Worm (Caenorhabditis elegans): ENCODE measurements around the gene lgg-1.

Gene lgg-1

DNA sequence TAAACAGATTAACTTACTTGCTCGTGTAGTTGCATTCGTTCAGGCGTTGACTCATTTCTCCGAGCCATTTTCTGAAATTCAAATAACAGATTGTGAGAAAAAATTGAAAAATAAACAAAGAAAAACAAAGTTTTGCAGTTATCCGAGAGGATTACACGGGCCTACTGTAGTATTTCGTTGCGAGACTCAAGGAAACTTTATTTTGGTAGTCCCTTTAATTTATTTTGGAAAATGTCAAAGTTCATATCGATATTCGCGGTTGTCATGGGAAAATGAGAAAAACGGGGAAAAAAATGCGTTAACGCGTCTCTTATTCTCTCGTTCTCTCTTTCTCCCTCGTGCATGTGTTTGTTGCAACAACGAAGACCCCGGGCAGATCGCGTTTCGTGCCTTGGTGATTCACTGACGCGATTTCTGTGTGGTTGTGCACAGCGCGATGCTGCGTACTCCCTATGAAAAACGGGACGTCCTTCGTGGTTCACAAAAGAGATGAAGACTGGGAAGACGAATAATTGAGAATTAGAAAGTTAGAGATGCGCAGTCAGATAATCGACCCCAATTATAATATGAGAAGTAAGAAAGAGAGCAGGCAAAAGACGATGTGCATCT lies 16.2 kb downstream of the lgg-1 start, which contains the start of gene set-4 (continued):
- TF ChIP-seq ztf-18 (tag; optimal IDR thresholded peaks at IDR 0.05) (peak; percentile 97), ama-1 (optimal IDR thresholded peaks at IDR 0.05) (no peak), ama-1 (GFP tag; optimal IDR thresholded peaks at IDR 0.05) (no peak), F55B11.4 (tag; optimal IDR thresholded peaks at IDR 0.05; ENCODE audit: borderline replicate concordance, insufficient read depth) (no peak), Y67H2A.10 (GFP tag; conservative IDR thresholded peaks at IDR 0.05) (no peak; the same call in 1 of the 2 replicates), chd-7 (tag; optimal IDR thresholded peaks at IDR 0.05) (peak; percentile 73), K11D2.4 (GFP tag; IDR thresholded peaks at IDR 0.05) (peak; percentile 80), tbp1 (GFP tag; optimal IDR thresholded peaks at IDR 0.05) (peak; percentile 62), B0035.1 (tag; optimal IDR thresholded peaks at IDR 0.05) (no peak), hmg-20 (GFP tag; IDR thresholded peaks at IDR 0.05) (peak; percentile 79), lin-40 (tag; optimal IDR thresholded peaks at IDR 0.05) (peak; percentile 92), madf-10 (tag; optimal IDR thresholded peaks at IDR 0.05) (peak; percentile 68), Y79H2A.3 (GFP tag; conservative IDR thresholded peaks at IDR 0.05) (no peak), akir-1 (GFP tag; optimal IDR thresholded peaks at IDR 0.05) (no peak), Y56A3A.18 (GFP tag; IDR thresholded peaks at IDR 0.05) (no peak), madf-8 (GFP tag; conservative IDR thresholded peaks at IDR 0.05) (peak; percentile 30; the same call in 1 of the 2 replicates), lir-1 (GFP tag; conservative IDR thresholded peaks at IDR 0.05) (peak; percentile 60; the same call in 1 of the 2 replicates), F37B4.10 (GFP tag; IDR thresholded peaks at IDR 0.05) (no peak), T26A5.8 (tag; optimal IDR thresholded peaks at IDR 0.05) (no peak), Y53F4B.3 (GFP tag; IDR thresholded peaks at IDR 0.05) (no peak), cebp-2 (GFP tag; IDR thresholded peaks at IDR 0.05) (no peak), zfh-2 (GFP tag; conservative IDR thresholded peaks at IDR 0.05) (peak; percentile 96), ekl-4 (GFP tag; IDR thresholded peaks at IDR 0.05) (peak; percentile 84), ceh-91 (GFP tag; IDR thresholded peaks at IDR 0.05) (peak; percentile 50; the same call in 1 of the 2 replicates), B0019.2 (GFP tag; conservative IDR thresholded peaks at IDR 0.05) (no peak; the same call in 1 of the 2 replicates), gei-17 (GFP tag; optimal IDR thresholded peaks at IDR 0.05) (peak; percentile 50), B0336.3 (GFP tag; IDR thresholded peaks at IDR 0.05) (peak; percentile 89), C17E4.6 (GFP tag; IDR thresholded peaks at IDR 0.05) (peak; percentile 42; the same call in 1 of the 2 replicates), ceh-79 (tag; optimal IDR thresholded peaks at IDR 0.05) (no peak), nhr-90 (tag; optimal IDR thresholded peaks at IDR 0.05) (peak; percentile 57), pha-4 (tag; optimal IDR thresholded peaks at IDR 0.05) (no peak), ccch-3 (GFP tag; optimal IDR thresholded peaks at IDR 0.05) (no peak), ceh-27 (GFP tag; optimal IDR thresholded peaks at IDR 0.05) (peak; percentile 87), zim-3 (tag; optimal IDR thresholded peaks at IDR 0.05) (peak; percentile 11), ceh-100 (GFP tag; IDR thresholded peaks at IDR 0.05) (peak; percentile 77), lsy-27 (tag; optimal IDR thresholded peaks at IDR 0.05; ENCODE audit: borderline replicate concordance, insufficient read depth) (no peak), F10E7.11 (tag; optimal IDR thresholded peaks at IDR 0.05) (no peak), athp-1 (tag; optimal IDR thresholded peaks at IDR 0.05) (peak; percentile 38), nfya-1 (tag; optimal IDR thresholded peaks at IDR 0.05; ENCODE audit: borderline replicate concordance, insufficient read depth) (no peak), snpc-3.4 (tag; optimal IDR thresholded peaks at IDR 0.05) (no peak), mxl-1 (tag; optimal IDR thresholded peaks at IDR 0.05) (no peak), die-1 (tag; optimal IDR thresholded peaks at IDR 0.05) (no peak), F49E8.2 (tag; optimal IDR thresholded peaks at IDR 0.05; ENCODE audit: insufficient read depth) (no peak), dox-1 (GFP tag; IDR thresholded peaks at IDR 0.05) (peak; percentile 93), C06A6.2 (GFP tag; conservative IDR thresholded peaks at IDR 0.05) (peak; percentile 76; the same call in 1 of the 2 replicates), hlh-12 (tag; optimal IDR thresholded peaks at IDR 0.05) (no peak), madf-6 (GFP tag; IDR thresholded peaks at IDR 0.05) (peak; percentile 79), ztf-6 (GFP tag; IDR thresholded peaks at IDR 0.05) (no peak)

Data from whole organism, young adult.